Fruit fly (Drosophila melanogaster): ENCODE measurements around the gene Lectin-galC1.
A peak's percentile ranks its signal among the peaks of the same experiment; 100 is the strongest.

dm6 chr2L:19376145-19376544 is 41.1 kb upstream of the Lectin-galC1 start:
- TF ChIP-seq CG11902 (GFP tag; optimal IDR thresholded peaks at IDR 0.05) (peak; percentile 5), Lpt (GFP tag; optimal IDR thresholded peaks at IDR 0.05) (peak; percentile 51), pdm3 (GFP tag; optimal IDR thresholded peaks at IDR 0.05) (peak; percentile 43), dsx (GFP tag; optimal IDR thresholded peaks at IDR 0.05; ENCODE audit: poor library complexity, severe bottlenecking) (peak; percentile 59), Ets21C (GFP tag; optimal IDR thresholded peaks at IDR 0.05) (peak; percentile 24), eg (GFP tag; IDR thresholded peaks at IDR 0.05) (peak; percentile 84), Sox102F (GFP tag; optimal IDR thresholded peaks at IDR 0.05) (no peak), CG15336 (GFP tag; IDR thresholded peaks at IDR 0.05) (peak; percentile 89), CG8632 (GFP tag; optimal IDR thresholded peaks at IDR 0.05) (peak; percentile 8), vri (GFP tag; optimal IDR thresholded peaks at IDR 0.05) (no peak), CG6792 (GFP tag; optimal IDR thresholded peaks at IDR 0.05) (peak; percentile 37), CG6854 (GFP tag; optimal IDR thresholded peaks at IDR 0.05) (no peak)

Data from whole organism, prepupa.